Fruit fly (Drosophila melanogaster): ENCODE measurements around the gene CG5608.

DNA sequence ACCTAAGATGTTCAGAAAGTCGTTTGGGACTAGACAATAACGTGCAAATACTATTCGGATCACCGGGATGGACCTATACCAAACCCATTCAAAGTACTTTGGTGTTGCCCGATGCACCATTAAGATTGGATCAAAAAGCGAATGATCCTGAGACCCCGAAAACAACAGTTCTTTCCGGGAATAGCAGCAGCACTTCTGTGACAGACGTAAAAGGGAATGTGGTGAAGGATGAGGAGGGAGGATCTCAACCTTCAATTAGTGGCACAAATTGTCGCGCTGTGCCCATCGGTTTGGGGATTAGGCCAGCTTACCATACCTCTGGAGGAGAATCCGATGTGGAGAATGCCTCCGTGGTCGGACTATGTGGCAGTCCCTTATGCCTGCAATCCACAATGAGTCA lies 16.8 kb downstream of the CG5608 start:
- TF ChIP-seq usp (GFP tag; optimal IDR thresholded peaks at IDR 0.05): no peak
- TF ChIP-seq Dll (optimal IDR thresholded peaks at IDR 0.05): no peak
- no peak for TF ChIP-seq psq (optimal IDR thresholded peaks at IDR 0.05)
